Fruit fly (Drosophila melanogaster): ENCODE results near the gene CG3106.

Gene CG3106

dm6 chrX:9640690-9641149, 22.0 kb downstream of the CG3106 start (continued):
- peak; percentile 93 for TF ChIP-seq CG10274 (GFP tag; optimal IDR thresholded peaks at IDR 0.05)
- peak; percentile 86 for TF ChIP-seq Nf-YB (GFP tag; optimal IDR thresholded peaks at IDR 0.05)
- TF ChIP-seq CG30431 (GFP tag; optimal IDR thresholded peaks at IDR 0.05) = peak; percentile 79
- TF ChIP-seq dysf (GFP tag; IDR thresholded peaks at IDR 0.05) = peak; percentile 97
- peak; percentile 90 for TF ChIP-seq al (GFP tag; IDR thresholded peaks at IDR 0.05)
- peak; percentile 68 for TF ChIP-seq CG10565 (GFP tag; optimal IDR thresholded peaks at IDR 0.05)
- peak; percentile 95 for TF ChIP-seq ind (GFP tag; optimal IDR thresholded peaks at IDR 0.05)
- TF ChIP-seq PHDP (tag; optimal IDR thresholded peaks at IDR 0.05) = peak; percentile 99
- peak; percentile 94 for TF ChIP-seq MBD-R2 (GFP tag; IDR thresholded peaks at IDR 0.05)
- TF ChIP-seq twi (tag; optimal IDR thresholded peaks at IDR 0.05) = peak; percentile 88
- peak; percentile 84; the same call in 1 of the 2 replicates for TF ChIP-seq dati (GFP tag; IDR thresholded peaks at IDR 0.05)
- peak; percentile 59 for TF ChIP-seq CG7271 (tag; optimal IDR thresholded peaks at IDR 0.05)
- TF ChIP-seq chm (GFP tag; IDR thresholded peaks at IDR 0.05) = peak; percentile 97
- TF ChIP-seq cas (GFP tag; IDR thresholded peaks at IDR 0.05) = peak; percentile 91
- TF ChIP-seq hkb (optimal IDR thresholded peaks at IDR 0.05) = no peak
- TF ChIP-seq hkb (GFP tag; IDR thresholded peaks at IDR 0.05) = peak; percentile 99
- peak; percentile 94 for TF ChIP-seq CG10654 (GFP tag; optimal IDR thresholded peaks at IDR 0.05)
- TF ChIP-seq H2.0 (GFP tag; IDR thresholded peaks at IDR 0.05) = peak; percentile 91
- peak; percentile 60; the same call in 1 of the 2 replicates for TF ChIP-seq gt (GFP tag; IDR thresholded peaks at IDR 0.05)
- peak; percentile 88 for TF ChIP-seq CG8089 (GFP tag; optimal IDR thresholded peaks at IDR 0.05)
- TF ChIP-seq da (GFP tag; optimal IDR thresholded peaks at IDR 0.05) = peak; percentile 81
- peak; percentile 98 for TF ChIP-seq CG12659 (GFP tag; optimal IDR thresholded peaks at IDR 0.05)
- TF ChIP-seq CG12071 (GFP tag; optimal IDR thresholded peaks at IDR 0.05) = peak; percentile 99
- peak; percentile 97 for TF ChIP-seq CG11695 (GFP tag; IDR thresholded peaks at IDR 0.05)
- TF ChIP-seq tap (tag; optimal IDR thresholded peaks at IDR 0.05) = peak; percentile 99
- peak; percentile 72; the same call in 3 of the 4 replicates for TF ChIP-seq Gug (GFP tag; IDR thresholded peaks at IDR 0.05)
- TF ChIP-seq CG6254 (GFP tag; optimal IDR thresholded peaks at IDR 0.05) = peak; percentile 92
- TF ChIP-seq Ada2b (GFP tag; IDR thresholded peaks at IDR 0.05) = peak; percentile 96
- no peak; the same call in 3 of the 4 replicates for TF ChIP-seq chinmo (GFP tag; IDR thresholded peaks at IDR 0.05; ENCODE audit: partially characterized antibody)
- TF ChIP-seq CG10267 (tag; optimal IDR thresholded peaks at IDR 0.05) = peak; percentile 94
- TF ChIP-seq NC2β (GFP tag; optimal IDR thresholded peaks at IDR 0.05) = peak; percentile 86
- peak; percentile 32 for TF ChIP-seq pzg (GFP tag; optimal IDR thresholded peaks at IDR 0.05)
- peak; percentile 89 for TF ChIP-seq Optix (GFP tag; IDR thresholded peaks at IDR 0.05)
- TF ChIP-seq nmo (GFP tag; optimal IDR thresholded peaks at IDR 0.05) = peak; percentile 96
- TF ChIP-seq gem (tag; optimal IDR thresholded peaks at IDR 0.05) = peak; percentile 98
- peak; percentile 97 for TF ChIP-seq CG2712 (tag; optimal IDR thresholded peaks at IDR 0.05)
- TF ChIP-seq CrebB (tag; optimal IDR thresholded peaks at IDR 0.05) = peak; percentile 99
- TF ChIP-seq CG15011 (GFP tag; optimal IDR thresholded peaks at IDR 0.05) = peak; percentile 98
- TF ChIP-seq TFAM (GFP tag; optimal IDR thresholded peaks at IDR 0.05) = peak; percentile 80
- TF ChIP-seq Atf6 (GFP tag; IDR thresholded peaks at IDR 0.05) = peak; percentile 98
- peak; percentile 94 for TF ChIP-seq phol (tag; optimal IDR thresholded peaks at IDR 0.05)
- TF ChIP-seq NfI (GFP tag; optimal IDR thresholded peaks at IDR 0.05) = peak; percentile 98
- TF ChIP-seq kni (GFP tag; optimal IDR thresholded peaks at IDR 0.05) = peak; percentile 92
